Fruit fly (Drosophila melanogaster) whole organism, embryonic: ENCODE data around the gene CG14327.
A peak's percentile ranks its signal among the peaks of the same experiment; 100 is the strongest.

ENCODE experiments used
- BtbVII ChIP-seq: fragments of 200-800 bp; sonication (Bioruptor generic); optimal IDR thresholded peaks from 3 replicates; lab custom pipeline; 2017; ENCODE audit warnings: missing biosample characterization, mild to moderate bottlenecking, missing genetic modification characterization
- Bteb2 ChIP-seq: fragments of 200-800 bp; sonication (Bioruptor generic); optimal IDR thresholded peaks from 2 replicates; lab custom pipeline; 2016; ENCODE audit warnings: missing biosample characterization, missing genetic modification characterization
- CG10209 ChIP-seq: fragments of 200-800 bp; sonication (Bioruptor generic); optimal IDR thresholded peaks from 3 replicates; lab custom pipeline; 2017; ENCODE audit warnings: missing biosample characterization, mild to moderate bottlenecking, missing genetic modification characterization, missing genetic modification reagents
- CG10267 ChIP-seq: fragments of 200-800 bp; sonication (Bioruptor generic); optimal IDR thresholded peaks from 2 replicates; lab custom pipeline; 2018; ENCODE audit warnings: missing biosample characterization, mild to moderate bottlenecking, missing genetic modification characterization, moderate library complexity
- CG11398 ChIP-seq: fragments of 200-800 bp; sonication (Bioruptor generic); optimal IDR thresholded peaks from 2 replicates; lab custom pipeline; 2016; ENCODE audit warnings: missing biosample characterization, missing genetic modification characterization
- CG12299 ChIP-seq: fragments of 200-800 bp; sonication (Bioruptor generic); optimal IDR thresholded peaks from 2 replicates; lab custom pipeline; 2018; ENCODE audit warnings: missing biosample characterization, mild to moderate bottlenecking, missing genetic modification characterization
- CG12391 ChIP-seq: fragments of 200-800 bp; sonication (Bioruptor generic); optimal IDR thresholded peaks from 3 replicates; lab custom pipeline; 2018; ENCODE audit warnings: missing biosample characterization, mild to moderate bottlenecking, missing genetic modification characterization, moderate library complexity
- CG12942 ChIP-seq: fragments of 200-800 bp; sonication (Bioruptor generic); optimal IDR thresholded peaks from 3 replicates; lab custom pipeline; 2016; ENCODE audit warnings: missing biosample characterization, missing genetic modification characterization
- CG13624 ChIP-seq: fragments of 200-800 bp; sonication (Bioruptor generic); optimal IDR thresholded peaks from 2 replicates; lab custom pipeline; 2016; ENCODE audit warnings: missing biosample characterization, missing genetic modification characterization
- CG15073 ChIP-seq: fragments of 200-800 bp; sonication (Bioruptor generic); optimal IDR thresholded peaks from 2 replicates; lab custom pipeline; 2016; ENCODE audit warnings: missing biosample characterization, missing genetic modification characterization
- CG1647 ChIP-seq: fragments of 200-800 bp; sonication (Bioruptor generic); optimal IDR thresholded peaks from 3 replicates; lab custom pipeline; 2016; ENCODE audit warnings: missing biosample characterization, missing genetic modification characterization
- CG16813 ChIP-seq: fragments of 200-800 bp; sonication (Bioruptor generic); IDR thresholded peaks from 3 replicates; pipeline ENCODE4 v1.3.6; 2022; ENCODE audit warnings: missing biosample characterization, missing genetic modification characterization; ENCODE audit not compliant: partially characterized antibody
- CG34376 ChIP-seq: fragments of 200-800 bp; sonication (Bioruptor generic); optimal IDR thresholded peaks from 2 replicates; lab custom pipeline; 2018; ENCODE audit warnings: missing biosample characterization, mild to moderate bottlenecking, missing genetic modification characterization
- CG34422 ChIP-seq: fragments of 200-800 bp; sonication (Bioruptor generic); IDR thresholded peaks from 3 replicates; pipeline ENCODE4 v1.3.6; 2022; ENCODE audit warnings: missing biosample characterization, missing genetic modification characterization
- CG3838 ChIP-seq: fragments of 200-800 bp; sonication (Bioruptor generic); optimal IDR thresholded peaks from 3 replicates; lab custom pipeline; 2016; ENCODE audit warnings: missing biosample characterization, missing genetic modification characterization
- CG6175 ChIP-seq: fragments of 200-800 bp; sonication (Bioruptor generic); IDR thresholded peaks from 3 replicates; pipeline ENCODE4 v1.3.6; 2022; ENCODE audit warnings: missing biosample characterization, missing genetic modification characterization
- CG7963 ChIP-seq: fragments of 200-800 bp; sonication (Bioruptor generic); IDR thresholded peaks from 3 replicates; pipeline ENCODE4 v1.3.6; 2022; ENCODE audit warnings: missing biosample characterization, missing genetic modification characterization; ENCODE audit not compliant: partially characterized antibody
- CG8478 ChIP-seq: fragments of >200 bp; optimal IDR thresholded peaks from 2 replicates; lab custom pipeline; 2018
- CG8944 ChIP-seq: fragments of 200-800 bp; sonication (Bioruptor generic); optimal IDR thresholded peaks from 3 replicates; lab custom pipeline; 2016; ENCODE audit warnings: missing biosample characterization, missing genetic modification characterization
- D ChIP-seq, 2 experiments: fragments of 200-800 bp in 1 of 2; fragments of >200 bp in 1 of 2; sonication (Bioruptor generic) in 1 of 2; optimal IDR thresholded peaks; 2 replicates in 1 of 2; 3 replicates in 1 of 2; lab custom pipeline; 2017; ENCODE audit warnings: mild to moderate bottlenecking in 1 of 2, missing biosample characterization in 1 of 2, missing genetic modification characterization in 1 of 2, missing genetic modification reagents in 1 of 2
- Dll ChIP-seq: fragments of 200-800 bp; sonication (Bioruptor generic); IDR thresholded peaks from 4 replicates; pipeline ENCODE4 v1.3.6; 2022; ENCODE audit warnings: missing biosample characterization, missing genetic modification characterization; ENCODE audit not compliant: partially characterized antibody
- Ets65A ChIP-seq: fragments of 200-800 bp; sonication (Bioruptor generic); peaks from one replicate; lab custom pipeline; 2016; ENCODE audit warnings: missing biosample characterization, missing genetic modification characterization
- H2.0 ChIP-seq: fragments of 200-800 bp; sonication (Bioruptor generic); IDR thresholded peaks from 2 replicates; pipeline ENCODE4 v1.3.6; 2022; ENCODE audit warnings: missing biosample characterization, missing genetic modification characterization
- HLH4C ChIP-seq: fragments of 200-800 bp; sonication (Bioruptor generic); IDR thresholded peaks from 3 replicates; pipeline ENCODE4 v1.3.6; 2022; ENCODE audit warnings: missing biosample characterization, missing genetic modification characterization; ENCODE audit not compliant: partially characterized antibody
- Lim3 ChIP-seq: fragments of 200-800 bp; sonication (Bioruptor generic); IDR thresholded peaks from 2 replicates; pipeline ENCODE4 v1.3.6; 2022; ENCODE audit warnings: missing biosample characterization, missing genetic modification characterization
- Mes4 ChIP-seq: fragments of 200-800 bp; sonication (Bioruptor generic); optimal IDR thresholded peaks from 2 replicates; lab custom pipeline; 2016; ENCODE audit warnings: missing biosample characterization, missing genetic modification characterization
- Opbp ChIP-seq: fragments of 200-800 bp; sonication (Bioruptor generic); IDR thresholded peaks from 3 replicates; pipeline ENCODE4 v1.3.6; 2022; ENCODE audit warnings: missing biosample characterization, missing genetic modification characterization; ENCODE audit not compliant: partially characterized antibody
- Taf1 ChIP-seq: fragments of 200-800 bp; sonication (Bioruptor generic); IDR thresholded peaks from 2 replicates; pipeline ENCODE4 v1.3.6; 2022; ENCODE audit warnings: missing biosample characterization, missing genetic modification characterization
- YL-1 ChIP-seq: fragments of 200-800 bp; sonication (Bioruptor generic); optimal IDR thresholded peaks from 3 replicates; lab custom pipeline; 2017; ENCODE audit warnings: missing biosample characterization, mild to moderate bottlenecking, missing genetic modification characterization
- amos ChIP-seq: fragments of 200-800 bp; sonication (Bioruptor generic); IDR thresholded peaks from 2 replicates; pipeline ENCODE4 v1.3.6; 2022; ENCODE audit warnings: missing biosample characterization, missing genetic modification characterization; ENCODE audit not compliant: partially characterized antibody
- bsh ChIP-seq, 2 experiments: fragments of 200-800 bp; sonication (Bioruptor generic); optimal IDR thresholded peaks; 2 replicates each; lab custom pipeline; 2017 to 2018; ENCODE audit warnings: mild to moderate bottlenecking in 2 of 2, missing biosample characterization in 2 of 2, missing genetic modification characterization in 2 of 2, moderate library complexity in 1 of 2
- dmrt99B ChIP-seq: fragments of 200-800 bp; sonication (Bioruptor generic); optimal IDR thresholded peaks from 2 replicates; lab custom pipeline; 2018; ENCODE audit warnings: missing biosample characterization, mild to moderate bottlenecking, missing genetic modification characterization, moderate library complexity
- gcm2 ChIP-seq: fragments of 200-800 bp; sonication (Bioruptor generic); optimal IDR thresholded peaks from 2 replicates; lab custom pipeline; 2016; ENCODE audit warnings: missing biosample characterization, missing genetic modification characterization
- gfzf ChIP-seq: fragments of 200-800 bp; sonication (Bioruptor generic); optimal IDR thresholded peaks from 2 replicates; lab custom pipeline; 2016; ENCODE audit warnings: missing biosample characterization, mild to moderate bottlenecking, missing genetic modification characterization, moderate library complexity
- grau ChIP-seq: fragments of 200-800 bp; optimal IDR thresholded peaks from 3 replicates; lab custom pipeline; 2019; ENCODE audit warnings: missing biosample characterization, mild to moderate bottlenecking, missing genetic modification characterization, moderate library complexity
- grn ChIP-seq: fragments of 200-800 bp; sonication (Bioruptor generic); optimal IDR thresholded peaks from 3 replicates; lab custom pipeline; 2017; ENCODE audit warnings: missing biosample characterization, missing genetic modification characterization
- gsb ChIP-seq: fragments of 200-800 bp; sonication (Bioruptor generic); IDR thresholded peaks from 2 replicates; pipeline ENCODE4 v1.3.6; 2022; ENCODE audit warnings: missing biosample characterization, missing genetic modification characterization
- inv ChIP-seq: fragments of 200-800 bp; sonication (Bioruptor generic); IDR thresholded peaks from 2 replicates; pipeline ENCODE4 v1.3.6; 2022; ENCODE audit warnings: missing biosample characterization, missing genetic modification characterization; ENCODE audit not compliant: partially characterized antibody
- ken ChIP-seq: fragments of 200-800 bp; sonication (Bioruptor generic); IDR thresholded peaks from 3 replicates; pipeline ENCODE4 v1.3.6; 2022; ENCODE audit warnings: missing biosample characterization, missing genetic modification characterization
- luna ChIP-seq: fragments of 200-800 bp; sonication (Bioruptor generic); optimal IDR thresholded peaks from 2 replicates; lab custom pipeline; 2016; ENCODE audit warnings: missing biosample characterization, missing genetic modification characterization
- mam ChIP-seq: fragments of 200-800 bp; sonication (Bioruptor generic); optimal IDR thresholded peaks from 3 replicates; lab custom pipeline; 2016; ENCODE audit warnings: missing biosample characterization, missing genetic modification characterization
- oc ChIP-seq: fragments of 200-800 bp; sonication (Bioruptor generic); optimal IDR thresholded peaks from 2 replicates; lab custom pipeline; 2018; ENCODE audit warnings: missing biosample characterization, mild to moderate bottlenecking, missing genetic modification characterization, moderate library complexity
- pho ChIP-seq: fragments of 200-800 bp; sonication (Bioruptor generic); optimal IDR thresholded peaks from 2 replicates; lab custom pipeline; 2016; ENCODE audit warnings: missing biosample characterization, missing genetic modification characterization
- pnt ChIP-seq: fragments of 200-800 bp; sonication (Bioruptor generic); optimal IDR thresholded peaks from 3 replicates; lab custom pipeline; 2016; ENCODE audit warnings: missing biosample characterization, missing genetic modification characterization
- prd ChIP-seq, 3 experiments: fragments of >200 bp in 2 of 3; fragments of 200-800 bp in 1 of 3; sonication (Bioruptor generic) in 1 of 3; optimal IDR thresholded peaks in 2 of 3; IDR thresholded peaks in 1 of 3; 2 replicates in 2 of 3; 3 replicates in 1 of 3; pipeline versions ENCODE4 v1.3.6 to Lab custom; 2017 to 2022; ENCODE audit warnings: missing biosample characterization in 1 of 3, missing genetic modification characterization in 1 of 3
- sna ChIP-seq: fragments of 200-800 bp; sonication (Bioruptor generic); IDR thresholded peaks from 2 replicates; pipeline ENCODE4 v1.3.6; 2022; ENCODE audit warnings: missing biosample characterization, missing genetic modification characterization; ENCODE audit not compliant: partially characterized antibody
- twi ChIP-seq: fragments of 200-800 bp; optimal IDR thresholded peaks from 2 replicates; lab custom pipeline; 2019; ENCODE audit warnings: missing biosample characterization, mild to moderate bottlenecking, missing genetic modification characterization, moderate library complexity
- unc-4 ChIP-seq: fragments of 200-800 bp; sonication (Bioruptor generic); IDR thresholded peaks from 2 replicates; pipeline ENCODE4 v1.3.6; 2022; ENCODE audit warnings: missing biosample characterization, missing genetic modification characterization; ENCODE audit not compliant: partially characterized antibody
- vnd ChIP-seq: fragments of 200-800 bp; sonication (Bioruptor generic); IDR thresholded peaks from 3 replicates; pipeline ENCODE4 v1.3.6; 2022; ENCODE audit warnings: missing biosample characterization, missing genetic modification characterization; ENCODE audit not compliant: partially characterized antibody
- z ChIP-seq: fragments of 200-800 bp; sonication (Bioruptor generic); IDR thresholded peaks from 3 replicates; pipeline ENCODE4 v1.3.6; 2022; ENCODE audit warnings: missing biosample characterization, missing genetic modification characterization

CG14327 gene

dm6 chr3R:17624549-17624948 is 11.0 kb downstream of the CG14327 start:
- TF ChIP-seq CG7963 (GFP tag; lab: Robert Waterston, UW), result peak; percentile 71
- peak; percentile 91 for TF ChIP-seq grn (GFP tag; lab: Kevin White, UChicago)
- TF ChIP-seq Dll (GFP tag; lab: Robert Waterston, UW), result peak; percentile 61; the same call in 3 of the 4 replicates
- no peak for TF ChIP-seq z (GFP tag; lab: Robert Waterston, UW)
- TF ChIP-seq YL-1, result no peak
- TF ChIP-seq oc (tag; lab: Kevin White, UChicago), result no peak
- no peak for TF ChIP-seq CG12942 (GFP tag; lab: Kevin White, UChicago)
- peak; percentile 79 for TF ChIP-seq CG34376 (GFP tag; lab: Kevin White, UChicago)
- TF ChIP-seq CG10267 (tag; lab: Kevin White, UChicago), result no peak
- TF ChIP-seq CG12299 (tag; lab: Kevin White, UChicago), result no peak
- peak; percentile 71; the same call in 2 of the 3 replicates for TF ChIP-seq HLH4C (GFP tag; lab: Robert Waterston, UW)
- no peak for TF ChIP-seq BtbVII (GFP tag; lab: Kevin White, UChicago)
- peak; percentile 81 for TF ChIP-seq amos (GFP tag; lab: Robert Waterston, UW)
- no peak for TF ChIP-seq CG10209 (GFP tag; lab: Kevin White, UChicago)
- no peak for TF ChIP-seq pho (GFP tag; lab: Kevin White, UChicago)
- TF ChIP-seq luna, result no peak
- TF ChIP-seq CG8478 (lab: Kevin White, UChicago), result no peak
- TF ChIP-seq CG34422 (GFP tag; lab: Robert Waterston, UW), result no peak
- TF ChIP-seq inv (GFP tag; lab: Robert Waterston, UW), result peak; percentile 45; the same call in 1 of the 2 replicates
- no peak for TF ChIP-seq bsh (GFP tag; optimal IDR thresholded peaks at IDR 0.05; lab: Kevin White, UChicago)
- TF ChIP-seq CG6175 (GFP tag; lab: Robert Waterston, UW), result no peak
- TF ChIP-seq vnd (GFP tag; lab: Robert Waterston, UW), result peak; percentile 69
- TF ChIP-seq CG16813 (GFP tag; lab: Robert Waterston, UW), result peak; percentile 85
- no peak for TF ChIP-seq unc-4
- TF ChIP-seq CG8944 (GFP tag; lab: Kevin White, UChicago), result no peak
- no peak for TF ChIP-seq mam (GFP tag; lab: Kevin White, UChicago)
- no peak for TF ChIP-seq Mes4 (GFP tag; lab: Kevin White, UChicago)
- peak; percentile 61; the same call in 1 of the 2 replicates for TF ChIP-seq sna (GFP tag; lab: Robert Waterston, UW)
- no peak for TF ChIP-seq CG1647 (GFP tag; lab: Kevin White, UChicago)
- no peak for TF ChIP-seq CG13624
- TF ChIP-seq CG12391, result no peak
- TF ChIP-seq Bteb2 (GFP tag; lab: Kevin White, UChicago), result no peak
- no peak for TF ChIP-seq Lim3
- TF ChIP-seq gsb (GFP tag; lab: Robert Waterston, UW), result no peak
- no peak for TF ChIP-seq H2.0 (GFP tag; lab: Robert Waterston, UW)
- no peak for TF ChIP-seq prd (optimal IDR thresholded peaks at IDR 0.05; lab: Kevin White, UChicago)
- TF ChIP-seq prd (GFP tag; IDR thresholded peaks at IDR 0.05; lab: Robert Waterston, UW), result no peak
- TF ChIP-seq dmrt99B (tag; lab: Kevin White, UChicago), result no peak
- no peak for TF ChIP-seq D (optimal IDR thresholded peaks at IDR 0.05; lab: Kevin White, UChicago)
- no peak for TF ChIP-seq D (GFP tag; optimal IDR thresholded peaks at IDR 0.05; lab: Kevin White, UChicago)
- no peak for TF ChIP-seq grau (tag; lab: Kevin White, UChicago)
- TF ChIP-seq Opbp (GFP tag; lab: Robert Waterston, UW), result peak; percentile 78; the same call in 2 of the 3 replicates
- TF ChIP-seq CG3838 (GFP tag; lab: Kevin White, UChicago), result no peak
- no peak for TF ChIP-seq gcm2 (GFP tag; lab: Kevin White, UChicago)
- no peak for TF ChIP-seq ken
- no peak for TF ChIP-seq CG11398 (GFP tag; lab: Kevin White, UChicago)
- no peak for TF ChIP-seq pnt (GFP tag; lab: Kevin White, UChicago)
- TF ChIP-seq Taf1, result no peak
- TF ChIP-seq Ets65A (GFP tag; lab: Kevin White, UChicago), result no peak
- no peak for TF ChIP-seq twi
- TF ChIP-seq CG15073 (GFP tag; lab: Kevin White, UChicago), result no peak
- no peak for TF ChIP-seq gfzf
